Worm (Caenorhabditis elegans) whole organism, dauer: Measurements from ENCODE around the gene F09C6.13.

Experiments used
- unc-62 ChIP-seq: sonication (generic microtip); optimal IDR thresholded peaks from 2 replicates; lab custom pipeline; 2017; ENCODE audit warnings: missing biosample characterization, missing genetic modification reagents, missing genetic modification characterization

The F09C6.13 gene

DNA sequence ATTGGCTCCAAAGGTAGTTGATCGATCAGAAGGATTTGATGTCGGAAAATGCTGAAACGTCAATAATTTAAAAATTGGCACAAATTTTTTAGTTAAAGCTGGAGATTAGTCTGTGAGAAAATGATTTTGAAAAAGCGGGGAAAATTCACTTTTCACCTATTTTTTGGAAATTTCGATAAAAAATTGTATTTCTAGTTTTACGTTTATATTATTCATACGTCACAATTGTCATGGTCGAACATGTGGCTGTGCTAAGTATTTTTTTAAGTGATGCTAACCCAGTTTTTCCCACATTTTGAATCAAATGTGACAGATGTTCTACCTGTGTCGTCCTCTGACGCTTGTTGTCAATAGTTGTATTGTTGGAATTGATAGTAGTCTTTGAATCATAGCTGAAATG, 5.3 kb upstream of the F09C6.13 start:
- TF ChIP-seq unc-62: no peak

- no peak for TF ChIP-seq unc-62
These were observed 4.8 kb upstream of the F09C6.13 start, which contains the start of gene F09C6.3 for ce11 chrV:16880054-16880453. F09C6.3 (minus strand) TSS chrV:16880154.

DNA sequence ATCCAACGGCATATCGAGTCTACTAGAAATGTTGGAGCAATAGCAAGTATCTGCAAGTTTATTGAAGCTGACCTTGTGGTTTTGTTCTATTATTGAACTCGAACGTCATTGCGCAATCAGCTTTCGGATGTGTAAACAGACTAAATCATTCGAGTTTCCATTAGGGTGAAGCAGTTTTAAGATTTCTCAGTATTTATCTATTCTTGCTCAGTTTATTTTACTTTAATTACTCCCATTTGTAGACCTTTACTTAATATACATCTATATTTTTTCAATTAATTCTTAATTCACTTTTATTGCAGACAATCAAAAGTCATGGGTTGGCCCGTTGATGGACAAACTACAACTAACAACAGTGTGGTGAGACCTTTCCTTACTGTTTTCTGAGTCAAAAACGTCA, 4.2 kb upstream of the F09C6.13 start, which contains the start of gene F09C6.14:
Gene F09C6.14 (plus strand): TSS at position 301 of the 400 bp plus-strand sequence.
- no peak for TF ChIP-seq unc-62

ce11 chrV:16882260-16882918, 2.5 kb upstream of the F09C6.13 start, which contains the start of the genes F09C6.11 and F09C6.12:
F09C6.11 (minus strand) TSS chrV:16882310.
F09C6.12 (plus strand) TSS chrV:16882868.
- no peak for TF ChIP-seq unc-62

DNA sequence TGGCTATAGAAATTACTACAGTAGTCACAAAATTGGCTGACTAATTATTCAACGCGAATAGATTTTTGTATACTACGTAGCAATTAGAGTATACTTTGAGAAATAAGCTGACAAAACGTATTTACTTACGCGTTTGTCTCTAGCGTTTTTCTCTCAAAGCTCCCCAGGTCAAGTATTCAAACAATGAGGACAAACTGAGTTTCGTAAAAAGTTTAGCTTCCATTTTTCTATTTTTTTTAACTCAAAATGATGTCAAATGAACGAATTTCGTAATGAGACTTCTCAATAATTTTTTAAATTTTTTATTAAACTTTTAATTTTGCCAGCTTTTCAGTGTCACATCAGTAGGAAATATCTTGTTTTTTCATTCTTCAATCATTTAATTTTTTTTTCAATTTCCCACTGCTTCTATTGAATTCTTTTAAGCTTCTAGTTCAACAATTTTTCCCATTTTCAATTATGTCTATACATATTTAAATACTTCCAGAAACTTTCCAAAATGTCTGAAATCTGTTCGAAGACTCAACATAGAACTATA, 4.0 kb downstream of the F09C6.13 start, which contains the start of the genes ifas-2 and fbxa-44:
Gene ifas-2 (minus strand): TSS at position 101 of the 538 bp plus-strand sequence.
Gene fbxa-44 (plus strand): TSS at position 488 of the 538 bp plus-strand sequence.
- no peak for TF ChIP-seq unc-62

- no peak for TF ChIP-seq unc-62
These were observed 8.6 kb downstream of the F09C6.13 start, which contains the start of gene F09C6.15 for ce11 chrV:16893440-16893839. F09C6.15 (plus strand) TSS chrV:16893740.

- TF ChIP-seq unc-62: no peak
These were observed 14.5 kb downstream of the F09C6.13 start, which contains the start of gene fbxa-45 for ce11 chrV:16899355-16899754. fbxa-45 (minus strand) TSS chrV:16899455.

DNA sequence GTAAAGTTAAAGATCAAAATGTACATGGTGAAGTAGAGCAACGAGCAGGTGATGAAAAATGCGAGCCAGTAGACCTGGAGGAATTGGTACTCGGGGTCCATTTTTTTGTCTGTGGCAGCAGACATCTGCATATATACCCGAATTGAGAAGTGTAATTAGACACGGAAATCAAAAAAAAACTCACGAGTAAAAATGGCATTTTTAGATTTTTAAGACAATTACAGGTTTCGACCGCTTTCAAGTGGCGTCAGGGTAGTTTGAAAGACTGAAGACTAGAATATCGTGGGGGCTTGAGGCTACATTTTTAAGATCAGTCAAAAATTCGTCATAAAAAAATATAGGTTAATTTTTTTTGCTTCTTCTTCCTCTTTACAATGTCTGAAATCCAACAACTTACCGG, 17.9 kb downstream of the F09C6.13 start, which contains the start of gene srd-68:
Gene srd-68 (minus strand): TSS at position 101 of the 400 bp plus-strand sequence.
- no peak for TF ChIP-seq unc-62

ce11 chrV:16904612-16905011, 19.8 kb downstream of the F09C6.13 start, which contains the start of gene nhr-262:
nhr-262 (plus strand) TSS chrV:16904912.
- TF ChIP-seq unc-62: no peak

DNA sequence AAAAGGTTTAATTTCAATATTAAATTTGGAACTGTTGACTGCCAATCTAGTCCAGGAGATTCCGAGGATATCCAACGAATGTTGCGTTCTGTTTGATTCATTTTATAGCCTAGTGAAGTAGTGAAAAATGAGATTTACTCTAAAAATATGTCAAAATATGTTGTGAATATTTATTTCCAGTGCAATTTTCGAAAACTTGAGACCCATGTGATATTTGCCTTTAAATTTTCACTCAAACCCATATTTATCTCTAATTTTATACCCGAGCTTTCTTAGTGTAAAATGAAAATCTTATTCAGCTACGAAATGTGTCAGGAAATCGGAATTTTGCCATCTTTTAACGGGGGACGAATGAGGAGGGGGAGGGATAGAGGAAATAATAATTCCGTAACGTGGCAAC, 25.0 kb downstream of the F09C6.13 start, which contains the start of gene F09C6.16:
Gene F09C6.16 (minus strand): TSS at position 101 of the 400 bp plus-strand sequence.
- TF ChIP-seq unc-62: no peak

DNA sequence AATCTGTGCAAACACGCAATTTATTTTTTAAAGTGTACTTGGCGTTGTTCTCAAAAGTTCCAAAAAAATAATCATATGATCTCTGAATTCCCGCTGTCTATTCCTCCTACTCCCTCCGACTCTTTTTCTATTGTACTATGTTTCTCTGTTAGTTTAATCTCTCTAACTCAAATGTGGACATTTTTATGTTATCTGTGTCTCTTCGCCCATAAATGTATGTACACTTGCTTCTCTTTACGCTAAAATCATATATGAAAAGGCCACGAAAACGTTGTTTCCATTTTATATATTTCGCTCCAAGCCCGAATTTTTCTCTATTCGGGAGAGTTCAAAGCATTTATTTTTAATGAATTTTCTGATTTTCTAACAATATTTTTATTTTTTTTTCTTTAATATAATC, 26.0 kb downstream of the F09C6.13 start:
- TF ChIP-seq unc-62: no peak

DNA sequence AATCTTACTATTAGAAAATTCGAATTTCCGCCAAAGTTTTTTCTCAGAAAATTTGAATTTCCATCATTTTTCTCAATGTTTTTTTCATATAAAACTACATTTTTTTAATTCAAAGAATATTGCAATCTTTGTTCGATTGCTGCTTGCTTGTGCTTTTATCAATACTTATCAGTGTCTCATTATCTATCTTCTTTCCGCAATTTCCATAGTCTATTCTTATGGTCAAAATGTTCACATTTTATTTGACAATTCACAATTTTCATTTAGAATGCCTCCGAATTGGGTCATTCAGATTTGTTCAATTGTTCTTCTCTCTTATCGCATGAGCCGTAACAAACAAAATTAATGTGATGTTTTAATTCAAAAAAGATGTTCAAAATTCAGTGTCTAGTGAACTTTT, 26.4 kb downstream of the F09C6.13 start:
- TF ChIP-seq unc-62: no peak

- TF ChIP-seq unc-62: no peak
These were observed 27.1 kb downstream of the F09C6.13 start, which contains the start of gene nhr-116 for ce11 chrV:16911934-16912333. nhr-116 (plus strand) TSS chrV:16912234.

DNA sequence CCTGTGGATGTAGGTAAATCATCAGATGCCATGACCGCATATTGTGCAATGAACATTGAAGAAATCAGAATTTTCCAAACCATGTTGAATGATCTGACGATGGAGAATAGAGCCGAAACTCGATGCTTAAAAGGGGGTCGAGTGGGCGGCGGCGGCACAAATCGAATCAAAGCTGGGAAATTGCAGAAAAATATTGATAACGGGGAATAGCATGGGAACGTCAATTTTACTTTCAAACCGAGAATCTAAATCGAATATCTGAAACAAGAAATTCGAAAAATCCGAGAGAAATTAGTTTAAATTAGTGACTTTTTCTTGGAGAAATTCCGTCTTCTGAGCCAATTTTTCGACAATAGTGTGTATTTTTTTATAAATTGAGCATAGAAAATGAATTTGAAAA, 31.2 kb downstream of the F09C6.13 start, which contains the start of gene F09C6.10:
Gene F09C6.10 (minus strand): TSS at position 101 of the 400 bp plus-strand sequence.
- TF ChIP-seq unc-62: no peak

DNA sequence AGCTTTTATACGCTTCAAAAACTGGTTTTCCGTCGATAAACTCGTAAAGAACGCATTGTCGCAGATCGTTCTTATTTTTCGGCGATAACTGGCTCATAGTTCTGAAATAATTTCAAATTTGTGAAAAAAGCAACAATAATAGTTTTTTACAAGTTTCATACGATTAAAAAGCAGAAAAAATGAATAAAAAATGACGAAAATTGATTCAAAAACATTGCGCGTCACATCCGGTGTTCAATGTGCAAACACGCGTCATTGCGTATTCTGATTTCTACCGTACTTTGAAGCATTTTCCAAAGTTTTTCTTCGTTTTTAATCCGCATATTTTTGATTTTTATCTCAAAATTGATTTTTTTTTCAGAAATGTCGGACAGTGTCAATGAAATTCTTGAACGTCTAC, 33.5 kb downstream of the F09C6.13 start, which contains the start of the genes fbxa-206 and Y102A5C.2:
Gene fbxa-206 (minus strand): TSS at position 101 of the 400 bp plus-strand sequence.
Gene Y102A5C.2 (plus strand): TSS at position 354 of the 400 bp plus-strand sequence.
- no peak for TF ChIP-seq unc-62

DNA sequence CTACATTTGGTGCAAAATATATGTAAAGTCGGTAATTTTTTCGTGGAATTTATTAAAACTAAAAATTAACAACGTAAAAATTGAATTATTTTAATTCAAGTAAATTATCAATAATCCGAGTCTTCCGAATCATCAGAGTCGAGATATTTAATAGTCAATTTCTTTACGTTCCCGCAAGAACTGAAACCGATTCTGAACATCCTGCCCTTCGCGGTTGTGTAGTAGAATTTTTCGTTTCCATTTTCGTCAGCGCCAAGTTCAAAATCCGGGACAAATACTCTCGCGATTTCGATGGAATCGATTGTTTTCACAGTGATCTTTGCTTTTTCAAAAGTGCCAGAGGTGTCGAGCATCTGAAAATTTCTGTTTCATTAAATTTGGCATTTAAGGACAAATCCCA, 34.8 kb downstream of the F09C6.13 start:
- no peak for TF ChIP-seq unc-62

- no peak for TF ChIP-seq unc-62
These were observed 37.1 kb downstream of the F09C6.13 start, which contains the start of gene Y102A5C.4 for ce11 chrV:16921952-16922351. Y102A5C.4 (plus strand) TSS chrV:16922252.
